Fruit fly (Drosophila melanogaster) whole organism, pupa: ENCODE measurements around the gene CG31668.

Experiments used
- CG10348 ChIP-seq: fragments of 200-800 bp; sonication (Bioruptor generic); IDR thresholded peaks from 2 replicates; pipeline ENCODE4 v1.3.6; 2022; ENCODE audit warnings: missing biosample characterization, missing genetic modification characterization
- CG12605 ChIP-seq: fragments of 200-800 bp; sonication (Bioruptor generic); IDR thresholded peaks from 2 replicates; pipeline ENCODE4 v1.3.6; 2022; ENCODE audit warnings: missing biosample characterization, missing genetic modification characterization
- CG13204 ChIP-seq: fragments of 200-800 bp; sonication (Bioruptor generic); optimal IDR thresholded peaks from 2 replicates; lab custom pipeline; 2018; ENCODE audit warnings: missing biosample characterization, mild to moderate bottlenecking, missing genetic modification characterization, moderate library complexity
- CG14655 ChIP-seq: fragments of 200-800 bp; sonication (Bioruptor generic); optimal IDR thresholded peaks from 3 replicates; lab custom pipeline; 2017; ENCODE audit warnings: mild to moderate bottlenecking, missing biosample characterization, missing genetic modification reagents, missing genetic modification characterization
- CG15710 ChIP-seq: fragments of 200-800 bp; sonication (Bioruptor generic); optimal IDR thresholded peaks from 2 replicates; lab custom pipeline; 2018; ENCODE audit warnings: missing biosample characterization, mild to moderate bottlenecking, missing genetic modification characterization, moderate library complexity
- CG17806 ChIP-seq: fragments of 200-800 bp; sonication (Bioruptor generic); optimal IDR thresholded peaks from 2 replicates; lab custom pipeline; 2018; ENCODE audit warnings: missing biosample characterization, mild to moderate bottlenecking, missing genetic modification characterization, moderate library complexity
- CG32121 ChIP-seq: fragments of 200-800 bp; sonication (Bioruptor generic); IDR thresholded peaks from 2 replicates; pipeline ENCODE4 v1.3.6; 2022; ENCODE audit warnings: missing biosample characterization, missing genetic modification characterization
- CG34367 ChIP-seq: fragments of 200-800 bp; sonication (Bioruptor generic); optimal IDR thresholded peaks from 2 replicates; lab custom pipeline; 2018; ENCODE audit warnings: missing biosample characterization, mild to moderate bottlenecking, missing genetic modification characterization
- CG4496 ChIP-seq: fragments of 200-800 bp; sonication (Bioruptor generic); IDR thresholded peaks from 3 replicates; pipeline ENCODE4 v1.3.6; 2022; ENCODE audit warnings: missing biosample characterization, missing genetic modification characterization
- CG8159 ChIP-seq: fragments of 200-800 bp; sonication (Bioruptor generic); optimal IDR thresholded peaks from 3 replicates; lab custom pipeline; 2018; ENCODE audit warnings: missing biosample characterization, mild to moderate bottlenecking, missing genetic modification characterization, moderate library complexity
- CG8301 ChIP-seq: fragments of 200-800 bp; sonication (Bioruptor generic); optimal IDR thresholded peaks from 2 replicates; lab custom pipeline; 2018; ENCODE audit warnings: missing biosample characterization, mild to moderate bottlenecking, missing genetic modification characterization
- CG9948 ChIP-seq: fragments of 200-800 bp; sonication (Bioruptor generic); optimal IDR thresholded peaks from 2 replicates; lab custom pipeline; 2018; ENCODE audit warnings: missing biosample characterization, mild to moderate bottlenecking, missing genetic modification characterization, moderate library complexity
- D1 ChIP-seq: fragments of 200-800 bp; sonication (Bioruptor generic); optimal IDR thresholded peaks from 2 replicates; lab custom pipeline; 2018; ENCODE audit warnings: missing biosample characterization, mild to moderate bottlenecking, missing genetic modification characterization, moderate library complexity
- EcR ChIP-seq: fragments of 200-800 bp; sonication (Bioruptor generic); optimal IDR thresholded peaks from 3 replicates; lab custom pipeline; 2019; ENCODE audit warnings: missing biosample characterization, missing genetic modification characterization, mild to moderate bottlenecking, moderate library complexity, missing genetic modification reagents
- Ets98B ChIP-seq: fragments of 200-800 bp; sonication (Bioruptor generic); IDR thresholded peaks from 2 replicates; pipeline ENCODE4 v1.3.6; 2022; ENCODE audit warnings: missing biosample characterization, missing genetic modification characterization
- Pif1A ChIP-seq: fragments of 200-800 bp; sonication (Bioruptor generic); optimal IDR thresholded peaks from 3 replicates; lab custom pipeline; 2016; ENCODE audit warnings: missing biosample characterization, missing genetic modification characterization
- Pif1B ChIP-seq: fragments of 200-800 bp; sonication (Bioruptor generic); optimal IDR thresholded peaks from 3 replicates; lab custom pipeline; 2016; ENCODE audit warnings: missing biosample characterization, missing genetic modification characterization
- Snoo ChIP-seq: fragments of 200-800 bp; sonication (Bioruptor generic); optimal IDR thresholded peaks from 3 replicates; lab custom pipeline; 2017; ENCODE audit warnings: missing biosample characterization, mild to moderate bottlenecking, missing genetic modification characterization, inconsistent platforms
- fd96Ca ChIP-seq: fragments of 200-800 bp; sonication (Bioruptor generic); IDR thresholded peaks from 3 replicates; pipeline ENCODE4 v1.3.6; 2022; ENCODE audit warnings: missing biosample characterization, missing genetic modification characterization
- gl ChIP-seq: fragments of 200-800 bp; sonication (Bioruptor generic); optimal IDR thresholded peaks from 2 replicates; lab custom pipeline; 2018; ENCODE audit warnings: missing biosample characterization, mild to moderate bottlenecking, missing genetic modification characterization
- rn ChIP-seq: fragments of 200-800 bp; sonication (Bioruptor generic); IDR thresholded peaks from 2 replicates; pipeline ENCODE4 v1.3.6; 2022; ENCODE audit warnings: missing biosample characterization, missing genetic modification characterization

The CG31668 gene

DNA sequence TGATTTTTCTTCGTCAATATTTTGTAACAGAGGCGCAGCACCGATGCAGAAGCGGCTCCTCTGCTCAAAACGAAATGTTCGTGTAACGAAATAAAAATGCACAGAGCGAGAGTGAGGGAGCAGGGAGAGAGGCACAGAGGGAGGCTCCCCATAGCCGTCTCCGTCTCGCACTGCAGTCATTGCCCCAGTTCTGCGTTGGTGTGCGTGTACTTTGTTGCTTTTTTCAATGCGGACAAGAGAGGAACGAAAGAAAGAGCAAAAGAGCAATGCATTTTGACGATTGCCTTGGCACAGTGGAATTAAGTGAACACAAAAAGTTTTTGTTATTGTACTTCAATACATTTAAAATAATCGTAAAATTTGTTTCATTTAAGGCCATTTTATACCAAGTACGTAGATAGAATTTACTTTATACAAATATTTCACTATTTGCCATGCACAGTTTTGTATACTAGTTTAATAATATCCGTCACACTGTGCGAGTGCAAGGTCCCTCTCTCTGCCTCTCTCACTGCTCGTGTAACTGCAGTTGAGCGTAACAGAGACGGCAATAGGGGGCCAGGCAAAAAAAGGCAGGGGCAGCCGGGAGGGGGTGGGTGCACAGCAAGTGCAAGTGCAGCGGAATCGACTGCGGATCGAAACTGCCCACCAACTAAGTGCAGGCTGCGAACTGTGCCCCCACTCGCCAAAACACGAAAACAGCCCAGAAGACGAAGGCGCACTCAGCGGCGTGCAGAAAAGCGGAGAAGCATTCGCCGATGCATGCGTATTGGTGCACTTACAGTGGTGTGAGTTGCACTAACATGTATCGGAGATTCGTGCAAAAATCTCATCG, 3.7 kb downstream of the CG31668 start:
- TF ChIP-seq Pif1B (GFP tag; lab: Kevin White, UChicago) (peak; percentile 100), D1 (tag; lab: Kevin White, UChicago) (peak; percentile 99), CG9948 (tag; lab: Kevin White, UChicago) (peak; percentile 100), Snoo (tag; lab: Kevin White, UChicago) (peak; percentile 100), CG8159 (tag; lab: Kevin White, UChicago) (peak; percentile 100), CG13204 (GFP tag; lab: Kevin White, UChicago) (peak; percentile 98), Pif1A (peak; percentile 100), CG32121 (GFP tag; lab: Robert Waterston, UW) (peak; percentile 100), Ets98B (GFP tag; lab: Robert Waterston, UW) (peak; percentile 100), CG10348 (GFP tag; lab: Robert Waterston, UW) (peak; percentile 97), CG8301 (tag; lab: Kevin White, UChicago) (peak; percentile 100), fd96Ca (peak; percentile 99), CG15710 (tag; lab: Kevin White, UChicago) (peak; percentile 100), CG17806 (peak; percentile 100), EcR (GFP tag; lab: Kevin White, UChicago) (peak; percentile 99), CG14655 (GFP tag; lab: Kevin White, UChicago) (peak; percentile 100), gl (tag; lab: Kevin White, UChicago) (peak; percentile 99), CG12605 (GFP tag; lab: Robert Waterston, UW) (peak; percentile 100), CG4496 (GFP tag; lab: Robert Waterston, UW) (peak; percentile 100), rn (GFP tag; lab: Robert Waterston, UW) (peak; percentile 99), CG34367 (tag; lab: Kevin White, UChicago) (peak; percentile 100)
- TF ChIP-seq, all 21 proteins: peak for 21

DNA sequence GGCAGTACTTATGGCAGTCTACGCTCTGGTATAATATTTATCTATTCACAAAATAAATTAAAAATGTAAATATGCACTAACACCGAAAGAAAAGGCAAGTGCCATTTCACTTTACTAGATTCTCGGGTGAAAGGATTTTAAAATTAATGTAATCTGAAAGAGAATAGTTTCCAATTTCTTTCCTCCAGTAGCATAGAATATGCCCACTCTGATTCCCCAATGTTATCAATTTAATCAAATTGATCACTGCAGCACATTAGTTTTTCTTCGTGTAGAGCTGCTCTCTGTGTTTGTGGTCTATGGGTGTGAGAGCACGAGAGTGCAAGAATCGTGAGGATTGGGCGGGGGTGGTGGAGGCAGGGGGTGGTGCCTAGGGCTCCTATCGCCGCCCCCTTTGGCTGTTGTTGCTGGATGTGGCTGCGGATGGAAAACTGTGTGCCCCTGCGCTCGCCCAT, 4.8 kb downstream of the CG31668 start:
- TF ChIP-seq CG17806, result peak; percentile 90
- TF ChIP-seq CG32121 (GFP tag; lab: Robert Waterston, UW), result peak; percentile 90
- TF ChIP-seq CG10348 (GFP tag; lab: Robert Waterston, UW), result peak; percentile 39; the same call in 1 of the 2 replicates
- TF ChIP-seq Pif1B (GFP tag; lab: Kevin White, UChicago), result peak; percentile 86
- peak; percentile 62 for TF ChIP-seq gl (tag; lab: Kevin White, UChicago)
- peak; percentile 88 for TF ChIP-seq CG15710 (tag; lab: Kevin White, UChicago)
- TF ChIP-seq EcR (GFP tag; lab: Kevin White, UChicago), result no peak
- peak; percentile 93 for TF ChIP-seq CG4496 (GFP tag; lab: Robert Waterston, UW)
- peak; percentile 75 for TF ChIP-seq Snoo (tag; lab: Kevin White, UChicago)
- peak; percentile 98 for TF ChIP-seq CG14655 (GFP tag; lab: Kevin White, UChicago)
- TF ChIP-seq D1 (tag; lab: Kevin White, UChicago), result peak; percentile 77
- TF ChIP-seq fd96Ca, result peak; percentile 89
- TF ChIP-seq CG9948 (tag; lab: Kevin White, UChicago), result peak; percentile 93
- TF ChIP-seq rn (GFP tag; lab: Robert Waterston, UW), result peak; percentile 67; the same call in 1 of the 2 replicates
- peak; percentile 95 for TF ChIP-seq CG8301 (tag; lab: Kevin White, UChicago)
- peak; percentile 91 for TF ChIP-seq Pif1A
- TF ChIP-seq CG8159 (tag; lab: Kevin White, UChicago), result peak; percentile 90
- TF ChIP-seq Ets98B (GFP tag; lab: Robert Waterston, UW), result peak; percentile 84
- peak; percentile 70; the same call in 1 of the 2 replicates for TF ChIP-seq CG12605 (GFP tag; lab: Robert Waterston, UW)
- peak; percentile 11 for TF ChIP-seq CG13204 (GFP tag; lab: Kevin White, UChicago)
- TF ChIP-seq CG34367 (tag; lab: Kevin White, UChicago), result peak; percentile 82

dm6 chr2L:2200136-2201036, 5.6 kb downstream of the CG31668 start:
- TF ChIP-seq CG32121 (GFP tag; lab: Robert Waterston, UW) (no peak), CG17806 (peak; percentile 7), CG34367 (tag; lab: Kevin White, UChicago) (no peak), CG8301 (tag; lab: Kevin White, UChicago) (no peak), CG15710 (tag; lab: Kevin White, UChicago) (no peak), CG4496 (GFP tag; lab: Robert Waterston, UW) (no peak), Pif1B (GFP tag; lab: Kevin White, UChicago) (no peak), CG13204 (GFP tag; lab: Kevin White, UChicago) (peak; percentile 67), D1 (tag; lab: Kevin White, UChicago) (no peak), CG14655 (GFP tag; lab: Kevin White, UChicago) (no peak), gl (tag; lab: Kevin White, UChicago) (no peak), EcR (GFP tag; lab: Kevin White, UChicago) (peak; percentile 100), Snoo (tag; lab: Kevin White, UChicago) (no peak), Ets98B (GFP tag; lab: Robert Waterston, UW) (no peak), CG8159 (tag; lab: Kevin White, UChicago) (no peak), rn (GFP tag; lab: Robert Waterston, UW) (no peak)

DNA sequence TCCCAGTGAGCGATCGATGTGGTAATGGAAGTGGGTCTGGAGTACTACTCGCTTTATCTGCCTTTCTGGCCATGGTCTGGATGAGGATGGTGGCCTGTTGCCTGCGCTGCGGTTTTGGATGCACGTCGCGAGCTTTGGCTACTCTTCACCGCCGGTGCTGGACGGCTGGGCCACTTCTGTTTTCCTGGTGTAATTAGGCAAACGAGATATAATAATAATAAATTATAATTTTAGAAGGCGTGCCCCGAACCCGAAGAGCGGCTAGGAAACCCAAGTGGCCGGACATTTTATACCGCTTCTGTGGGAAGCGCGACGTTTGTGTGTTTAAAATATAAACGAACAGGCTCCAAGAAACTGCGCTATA, 6.6 kb downstream of the CG31668 start:
- TF ChIP-seq CG8159 (tag; lab: Kevin White, UChicago) (no peak), Ets98B (GFP tag; lab: Robert Waterston, UW) (no peak), D1 (tag; lab: Kevin White, UChicago) (no peak), CG34367 (tag; lab: Kevin White, UChicago) (no peak), CG4496 (GFP tag; lab: Robert Waterston, UW) (no peak)
